Worm (Caenorhabditis elegans) whole organism, L4 larva: ENCODE data around the gene set-13.

Experiments used
- D1046.2 ChIP-seq: fragments of 200-800 bp; sonication (Bioruptor generic); IDR thresholded peaks from 2 replicates; pipeline ENCODE4 v1.3.6; 2022; ENCODE audit warnings: missing genetic modification characterization, missing compliant biosample characterization
- F26F4.8 ChIP-seq: fragments of 200-800 bp; sonication (Bioruptor generic); conservative IDR thresholded peaks from 2 replicates; pipeline ENCODE4 v1.3.6; 2022; ENCODE audit warnings: missing genetic modification characterization, missing compliant biosample characterization
- F44E2.7 ChIP-seq: fragments of 200-800 bp; sonication (Bioruptor generic); IDR thresholded peaks from 2 replicates; pipeline ENCODE4 v2.1.2; 2022; ENCODE audit warnings: missing genetic modification characterization, missing compliant biosample characterization
- R02D3.7 ChIP-seq: fragments of 150-350 bp; sonication (generic microtip); optimal IDR thresholded peaks from 3 replicates; lab custom pipeline; 2014; ENCODE audit warnings: missing biosample characterization, missing genetic modification characterization
- T20F7.1 ChIP-seq: fragments of 200-800 bp; sonication (Bioruptor generic); optimal IDR thresholded peaks from 2 replicates; lab custom pipeline; 2018; ENCODE audit warnings: mild to moderate bottlenecking, missing genetic modification characterization, missing compliant biosample characterization
- Y105C5A.15 ChIP-seq: fragments of 200-800 bp; sonication (Bioruptor generic); IDR thresholded peaks from 2 replicates; pipeline ENCODE4 v1.3.6; 2022; ENCODE audit warnings: missing genetic modification characterization, missing compliant biosample characterization
- Y5F2A.4 ChIP-seq: fragments of 200-800 bp; sonication (Bioruptor generic); optimal IDR thresholded peaks from 2 replicates; lab custom pipeline; 2018; ENCODE audit warnings: mild to moderate bottlenecking, missing genetic modification characterization, missing compliant biosample characterization
- Y75B8A.6 ChIP-seq: fragments of 200-800 bp; sonication (Bioruptor generic); IDR thresholded peaks from 2 replicates; pipeline ENCODE4 v1.3.6; 2022; ENCODE audit warnings: missing genetic modification reagents, missing genetic modification characterization, missing compliant biosample characterization
- aly-2 ChIP-seq: sonication (generic microtip); optimal IDR thresholded peaks from 2 replicates; lab custom pipeline; 2018; ENCODE audit warnings: missing biosample characterization, missing genetic modification characterization
- ceh-32 ChIP-seq: sonication (generic microtip); optimal IDR thresholded peaks from 2 replicates; lab custom pipeline; 2016; ENCODE audit warnings: mild to moderate bottlenecking, missing genetic modification characterization, missing compliant biosample characterization; ENCODE audit not compliant: poor library complexity
- ceh-44 ChIP-seq: fragments of 200-800 bp; sonication (Bioruptor generic); IDR thresholded peaks from 2 replicates; pipeline ENCODE4 v1.3.6; 2022; ENCODE audit warnings: missing genetic modification reagents, missing genetic modification characterization, missing compliant biosample characterization
- ceh-62 ChIP-seq: sonication (generic microtip); optimal IDR thresholded peaks from 2 replicates; lab custom pipeline; 2017; ENCODE audit warnings: missing biosample characterization, missing genetic modification characterization
- ceh-82 ChIP-seq: sonication (generic microtip); optimal IDR thresholded peaks from 2 replicates; lab custom pipeline; 2017; ENCODE audit warnings: missing biosample characterization, missing genetic modification characterization
- ces-1 ChIP-seq: fragments of 150-350 bp; sonication (generic microtip); optimal IDR thresholded peaks from 4 replicates; lab custom pipeline; 2014; ENCODE audit warnings: missing biosample characterization, missing genetic modification reagents, missing genetic modification characterization
- cey-2 ChIP-seq: sonication (generic microtip); optimal IDR thresholded peaks from 3 replicates; lab custom pipeline; 2017; ENCODE audit warnings: missing genetic modification characterization, mild to moderate bottlenecking, missing compliant biosample characterization, antibody characterized with exemption, borderline replicate concordance; ENCODE audit not compliant: insufficient read depth
- daf-12 ChIP-seq: fragments of 150-350 bp; optimal IDR thresholded peaks from 2 replicates; lab custom pipeline; 2014; ENCODE audit warnings: missing biosample characterization, missing genetic modification reagents, missing genetic modification characterization
- daf-16 ChIP-seq, 3 experiments: sonication (generic microtip); optimal IDR thresholded peaks; 2 replicates each; lab custom pipeline; 2016 to 2017; ENCODE audit warnings: missing genetic modification characterization in 3 of 3, missing genetic modification reagents in 3 of 3, mild to moderate bottlenecking in 2 of 3, missing compliant biosample characterization in 2 of 3, missing biosample characterization in 1 of 3, moderate library complexity in 1 of 3
- daf-19 ChIP-seq: fragments of 200-800 bp; sonication (Bioruptor generic); conservative IDR thresholded peaks from 2 replicates; pipeline ENCODE4 v1.3.6; 2022; ENCODE audit warnings: missing genetic modification characterization, missing compliant biosample characterization
- dmd-6 ChIP-seq: fragments of 200-800 bp; sonication (Bioruptor generic); IDR thresholded peaks from 2 replicates; pipeline ENCODE4 v1.3.6; 2022; ENCODE audit warnings: missing genetic modification reagents, missing genetic modification characterization, missing compliant biosample characterization
- dmd-8 ChIP-seq: fragments of 200-800 bp; sonication (Bioruptor generic); IDR thresholded peaks from 2 replicates; pipeline ENCODE4 v1.3.6; 2022; ENCODE audit warnings: missing genetic modification characterization, missing compliant biosample characterization
- duxl-1 ChIP-seq: sonication (generic microtip); optimal IDR thresholded peaks from 2 replicates; lab custom pipeline; 2016; ENCODE audit warnings: mild to moderate bottlenecking, missing genetic modification characterization, moderate library complexity, missing compliant biosample characterization; ENCODE audit not compliant: poor library complexity
- egl-27 ChIP-seq: sonication (generic microtip); optimal IDR thresholded peaks from 3 replicates; lab custom pipeline; 2017; ENCODE audit warnings: missing biosample characterization, missing genetic modification reagents, missing genetic modification characterization
- egl-43 ChIP-seq: fragments of 200-800 bp; sonication (Bioruptor generic); IDR thresholded peaks from 2 replicates; pipeline ENCODE4 v1.3.6; 2022; ENCODE audit warnings: missing genetic modification reagents, missing genetic modification characterization, missing compliant biosample characterization
- fkh-10 ChIP-seq: fragments of 150-350 bp; optimal IDR thresholded peaks from 2 replicates; lab custom pipeline; 2014; ENCODE audit warnings: missing biosample characterization, missing genetic modification reagents, missing genetic modification characterization
- hlh-11 ChIP-seq: fragments of 200-800 bp; sonication (Bioruptor generic); optimal IDR thresholded peaks from 2 replicates; lab custom pipeline; 2018; ENCODE audit warnings: mild to moderate bottlenecking, missing genetic modification characterization, missing compliant biosample characterization
- hlh-30 ChIP-seq: sonication (generic microtip); optimal IDR thresholded peaks from 2 replicates; lab custom pipeline; 2017; ENCODE audit warnings: antibody characterized with exemption, mild to moderate bottlenecking, missing genetic modification characterization, missing compliant biosample characterization; ENCODE audit not compliant: insufficient read depth
- lim-7 ChIP-seq: fragments of 200-800 bp; sonication (Bioruptor generic); IDR thresholded peaks from 2 replicates; pipeline ENCODE4 v1.3.6; 2022; ENCODE audit warnings: missing genetic modification characterization, missing compliant biosample characterization
- lin-1 ChIP-seq: fragments of 200-800 bp; sonication (Bioruptor generic); IDR thresholded peaks from 2 replicates; pipeline ENCODE4 v1.3.6; 2022; ENCODE audit warnings: missing genetic modification reagents, missing genetic modification characterization, missing compliant biosample characterization
- lin-38 ChIP-seq: fragments of 200-800 bp; sonication (Bioruptor generic); IDR thresholded peaks from 2 replicates; pipeline ENCODE4 v1.3.6; 2022; ENCODE audit warnings: missing genetic modification reagents, missing genetic modification characterization, missing compliant biosample characterization
- lin-39 ChIP-seq: fragments of 150-350 bp; optimal IDR thresholded peaks from 2 replicates; lab custom pipeline; 2014; ENCODE audit warnings: missing biosample characterization, missing genetic modification reagents, missing genetic modification characterization
- lsy-2 ChIP-seq, 2 experiments: fragments of 150-350 bp in 1 of 2; sonication (generic microtip) in 1 of 2; optimal IDR thresholded peaks; 2 replicates each; lab custom pipeline; 2014 to 2017; ENCODE audit warnings: missing biosample characterization in 2 of 2, missing genetic modification characterization in 2 of 2
- madf-9 ChIP-seq: fragments of 200-800 bp; sonication (Bioruptor generic); conservative IDR thresholded peaks from 2 replicates; pipeline ENCODE4 v1.3.6; 2022; ENCODE audit warnings: missing genetic modification reagents, missing genetic modification characterization, missing compliant biosample characterization
- mdt-29 ChIP-seq: fragments of 200-800 bp; sonication (Bioruptor generic); IDR thresholded peaks from 2 replicates; pipeline ENCODE4 v1.3.6; 2022; ENCODE audit warnings: missing genetic modification reagents, missing genetic modification characterization, missing compliant biosample characterization
- mes-2 ChIP-seq: sonication (generic microtip); optimal IDR thresholded peaks from 2 replicates; lab custom pipeline; 2016; ENCODE audit warnings: missing genotype, mild to moderate bottlenecking, missing genetic modification characterization, missing compliant biosample characterization; ENCODE audit not compliant: poor library complexity, severe bottlenecking
- nhr-102 ChIP-seq: sonication (generic microtip); optimal IDR thresholded peaks from 2 replicates; lab custom pipeline; 2016; ENCODE audit warnings: mild to moderate bottlenecking, missing genetic modification characterization, moderate library complexity, missing compliant biosample characterization
- nhr-11 ChIP-seq: fragments of 150-350 bp; optimal IDR thresholded peaks from 2 replicates; lab custom pipeline; 2014; ENCODE audit warnings: missing biosample characterization, missing genetic modification characterization
- nhr-237 ChIP-seq: sonication (generic microtip); optimal IDR thresholded peaks from 2 replicates; lab custom pipeline; 2017; ENCODE audit warnings: missing biosample characterization, missing genetic modification characterization
- nhr-48 ChIP-seq: sonication (generic microtip); optimal IDR thresholded peaks from 2 replicates; lab custom pipeline; 2016; ENCODE audit warnings: mild to moderate bottlenecking, missing genetic modification characterization, missing compliant biosample characterization
- nhr-6 ChIP-seq: fragments of 150-350 bp; optimal IDR thresholded peaks from 2 replicates; lab custom pipeline; 2014; ENCODE audit warnings: missing biosample characterization, missing genetic modification characterization
- pha-4 ChIP-seq, 2 experiments: fragments of 150-350 bp in 1 of 2; fragments of 200-800 bp in 1 of 2; sonication (Bioruptor generic) in 1 of 2; IDR thresholded peaks in 1 of 2; optimal IDR thresholded peaks in 1 of 2; 2 replicates each; pipeline versions ENCODE4 v1.3.6 to Lab custom; 2014 to 2022; ENCODE audit warnings: missing genetic modification characterization in 2 of 2, missing genetic modification reagents in 2 of 2, missing biosample characterization in 1 of 2, missing compliant biosample characterization in 1 of 2
- php-3 ChIP-seq: fragments of 200-800 bp; sonication (Bioruptor generic); IDR thresholded peaks from 2 replicates; pipeline ENCODE4 v1.3.6; 2022; ENCODE audit warnings: missing genetic modification reagents, missing genetic modification characterization, missing compliant biosample characterization
- pqm-1 ChIP-seq: sonication (generic microtip); optimal IDR thresholded peaks from 2 replicates; lab custom pipeline; 2017; ENCODE audit warnings: missing biosample characterization, missing genetic modification characterization
- snpc-1.2 ChIP-seq: fragments of 200-800 bp; sonication (Bioruptor generic); IDR thresholded peaks from 2 replicates; pipeline ENCODE4 v1.3.6; 2022; ENCODE audit warnings: missing genetic modification reagents, missing genetic modification characterization, missing compliant biosample characterization
- tag-97 ChIP-seq: fragments of 200-800 bp; sonication (Bioruptor generic); IDR thresholded peaks from 2 replicates; pipeline ENCODE4 v1.3.6; 2022; ENCODE audit warnings: missing genetic modification characterization, missing compliant biosample characterization
- tra-1 ChIP-seq: fragments of 200-800 bp; sonication (Bioruptor generic); IDR thresholded peaks from 2 replicates; pipeline ENCODE4 v1.3.6; 2022; ENCODE audit warnings: missing genetic modification reagents, missing genetic modification characterization, missing compliant biosample characterization
- unc-39 ChIP-seq: sonication (generic microtip); optimal IDR thresholded peaks from 2 replicates; lab custom pipeline; 2017; ENCODE audit warnings: missing biosample characterization, missing genetic modification characterization
- zfp-2 ChIP-seq: sonication (generic microtip); optimal IDR thresholded peaks from 2 replicates; lab custom pipeline; 2016; ENCODE audit warnings: mild to moderate bottlenecking, missing genetic modification characterization, missing compliant biosample characterization
- zfp-3 ChIP-seq: fragments of 200-800 bp; sonication (Bioruptor generic); conservative IDR thresholded peaks from 2 replicates; pipeline ENCODE4 v1.3.6; 2022; ENCODE audit warnings: missing genetic modification reagents, missing genetic modification characterization, missing compliant biosample characterization

The set-13 gene

DNA sequence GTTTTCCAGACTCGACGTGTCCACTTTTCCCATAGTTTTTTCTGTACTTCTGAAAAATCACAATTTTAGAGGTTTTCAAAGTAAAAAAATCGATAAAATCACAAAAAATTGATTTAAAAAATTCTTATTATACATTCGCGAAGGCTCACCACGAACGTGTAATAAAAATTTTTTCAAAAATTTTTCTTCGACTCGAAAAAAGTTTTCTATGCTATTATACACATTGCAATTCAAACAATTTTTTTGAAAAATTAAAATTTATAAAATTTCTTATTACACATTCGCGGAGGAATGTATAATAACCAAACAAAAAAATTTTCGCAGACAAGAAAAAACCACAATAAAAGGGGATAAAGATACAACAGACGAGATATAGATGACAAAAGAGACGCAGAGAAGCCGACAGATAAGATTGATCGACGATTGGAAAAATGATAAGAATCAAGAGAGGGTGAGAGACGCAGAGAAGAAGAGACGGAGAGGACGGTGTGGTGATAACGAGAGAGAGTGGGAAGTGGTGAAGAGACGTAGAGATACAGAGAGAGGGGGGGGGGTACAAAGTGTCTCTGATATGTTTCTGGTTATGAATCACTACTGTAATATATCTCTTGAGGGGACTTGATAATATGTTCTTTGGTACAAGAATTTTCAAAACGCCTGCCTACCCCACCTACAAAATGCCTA lies 16.1 kb upstream of the set-13 start, which contains the start of gene nhr-119:
TSS of gene nhr-119 (minus strand) at position 51 of the 684 bp plus-strand sequence.
- TF ChIP-seq R02D3.7 (no peak), Y5F2A.4 (no peak), nhr-48 (tag; lab: Kevin White, UChicago) (peak; percentile 93), daf-16 (GFP tag; optimal IDR thresholded peaks at IDR 0.05; lab: Kevin White, UChicago) (peak in 1 of 2 experiments; percentile 15), daf-16 (tag; optimal IDR thresholded peaks at IDR 0.05; lab: Kevin White, UChicago) (peak; percentile 37), lin-1 (GFP tag; lab: Robert Waterston, UW) (peak; percentile 74), duxl-1 (tag; lab: Kevin White, UChicago) (peak; percentile 47), zfp-3 (GFP tag; lab: Robert Waterston, UW) (no peak), dmd-6 (GFP tag; lab: Robert Waterston, UW) (peak; percentile 91), lin-39 (no peak), nhr-6 (tag; lab: Kevin White, UChicago) (peak; percentile 44), Y105C5A.15 (GFP tag; lab: Robert Waterston, UW) (no peak), T20F7.1 (GFP tag; lab: Kevin White, UChicago) (no peak), lsy-2 (tag; optimal IDR thresholded peaks at IDR 0.05; lab: Kevin White, UChicago) (peak in 1 of 2 experiments; percentile 76), ceh-62 (no peak), lin-38 (GFP tag; lab: Robert Waterston, UW) (peak; percentile 35; the same call in 1 of the 2 replicates), tag-97 (no peak), pqm-1 (peak; percentile 56), ceh-32 (no peak), zfp-2 (tag; lab: Kevin White, UChicago) (no peak), mes-2 (peak; percentile 68), lim-7 (GFP tag; lab: Robert Waterston, UW) (no peak), fkh-10 (GFP tag; lab: Kevin White, UChicago) (no peak), aly-2 (tag; lab: Kevin White, UChicago) (no peak), madf-9 (GFP tag; lab: Robert Waterston, UW) (no peak), F44E2.7 (GFP tag; lab: Robert Waterston, UW) (no peak), F26F4.8 (GFP tag; lab: Robert Waterston, UW) (no peak), hlh-11 (peak; percentile 93), daf-12 (tag; lab: Kevin White, UChicago) (no peak), D1046.2 (GFP tag; lab: Robert Waterston, UW) (no peak), pha-4 (GFP tag; IDR thresholded peaks at IDR 0.05; lab: Robert Waterston, UW) (peak; percentile 65), pha-4 (tag; optimal IDR thresholded peaks at IDR 0.05; lab: Kevin White, UChicago) (no peak), Y75B8A.6 (GFP tag; lab: Robert Waterston, UW) (no peak), mdt-29 (0 out of 2 replicates have a peak, but pooled peaks have one; percentile 31), egl-27 (no peak), ceh-82 (tag; lab: Kevin White, UChicago) (no peak), tra-1 (GFP tag; lab: Robert Waterston, UW) (peak; percentile 83), nhr-237 (tag; lab: Kevin White, UChicago) (no peak), unc-39 (no peak), nhr-11 (tag; lab: Kevin White, UChicago) (no peak), php-3 (GFP tag; lab: Robert Waterston, UW) (peak; percentile 66), ces-1 (GFP tag; lab: Kevin White, UChicago) (no peak), ceh-44 (GFP tag; lab: Robert Waterston, UW) (no peak), daf-19 (GFP tag; lab: Robert Waterston, UW) (no peak), hlh-30 (tag; lab: Kevin White, UChicago) (peak; percentile 73), snpc-1.2 (GFP tag; lab: Robert Waterston, UW) (no peak), egl-43 (GFP tag; lab: Robert Waterston, UW) (no peak), cey-2 (tag; lab: Kevin White, UChicago) (peak; percentile 51), nhr-102 (tag; lab: Kevin White, UChicago) (peak; percentile 85), dmd-8 (GFP tag; lab: Robert Waterston, UW) (no peak)
